Worm (Caenorhabditis elegans) whole organism, L4/young adult: ENCODE results near the gene ugt-15.

Source experiments
- W03F9.2 ChIP-seq: fragments of 150-350 bp; optimal IDR thresholded peaks from 2 replicates; lab custom pipeline; 2014; ENCODE audit warnings: missing biosample characterization, missing genetic modification characterization
- dao-5 ChIP-seq: sonication (generic microtip); optimal IDR thresholded peaks from 2 replicates; lab custom pipeline; 2016; ENCODE audit warnings: missing genotype, missing genetic modification characterization, moderate library complexity, missing compliant biosample characterization
- him-1 ChIP-seq: sonication (generic microtip); optimal IDR thresholded peaks from 2 replicates; lab custom pipeline; 2016; ENCODE audit warnings: missing genotype, missing genetic modification reagents, missing genetic modification characterization, missing compliant biosample characterization

DNA sequence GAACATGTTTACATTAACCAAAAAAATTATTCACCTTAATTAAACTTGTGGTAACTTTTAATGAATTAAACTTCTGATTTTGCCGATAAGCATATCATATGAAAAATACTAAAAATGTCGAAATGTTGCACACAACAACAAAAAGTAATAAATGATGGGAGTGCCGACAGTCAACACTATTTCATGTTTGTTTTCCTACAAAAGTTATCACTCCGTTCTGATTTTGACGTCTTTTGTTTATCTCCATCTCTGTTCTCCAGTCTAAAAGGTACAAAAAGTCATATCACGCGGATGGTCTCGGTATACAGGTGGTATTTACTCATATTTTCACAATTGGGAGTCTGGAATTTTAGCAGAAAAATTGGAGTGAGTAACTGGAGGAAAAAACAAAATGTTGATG, 11.9 kb upstream of the ugt-15 start:
- TF ChIP-seq dao-5 (tag; lab: Kevin White, UChicago) = no peak
- TF ChIP-seq him-1 (tag; lab: Kevin White, UChicago) = no peak
- TF ChIP-seq W03F9.2 (tag; lab: Kevin White, UChicago) = no peak
